Worm (Caenorhabditis elegans) whole organism, early embryonic: ENCODE data around the gene B0563.9.

Source experiments
- F13C5.2 ChIP-seq: sonication (generic microtip); optimal IDR thresholded peaks from 2 replicates; lab custom pipeline; 2017; ENCODE audit warnings: mild to moderate bottlenecking, missing genetic modification characterization, inconsistent platforms, missing compliant biosample characterization
- ama-1 ChIP-seq: fragments of 150-350 bp; optimal IDR thresholded peaks from 2 replicates; lab custom pipeline; 2014
- flt-1 ChIP-seq: fragments of 200-800 bp; sonication (Bioruptor generic); IDR thresholded peaks from 2 replicates; pipeline ENCODE4 v1.3.6; 2022; ENCODE audit warnings: missing genetic modification characterization, missing compliant biosample characterization
- hmg-4 ChIP-seq: fragments of 200-800 bp; sonication (Bioruptor generic); optimal IDR thresholded peaks from 2 replicates; lab custom pipeline; 2018; ENCODE audit warnings: mild to moderate bottlenecking, missing genetic modification characterization, missing compliant biosample characterization
- hnd-1 ChIP-seq: sonication (generic microtip); optimal IDR thresholded peaks from 2 replicates; lab custom pipeline; 2016; ENCODE audit warnings: missing genetic modification characterization, missing compliant biosample characterization
- sea-1 ChIP-seq: fragments of 200-800 bp; sonication (Bioruptor generic); conservative IDR thresholded peaks from 2 replicates; pipeline ENCODE4 v1.3.6; 2022; ENCODE audit warnings: missing genetic modification characterization, missing compliant biosample characterization

DNA sequence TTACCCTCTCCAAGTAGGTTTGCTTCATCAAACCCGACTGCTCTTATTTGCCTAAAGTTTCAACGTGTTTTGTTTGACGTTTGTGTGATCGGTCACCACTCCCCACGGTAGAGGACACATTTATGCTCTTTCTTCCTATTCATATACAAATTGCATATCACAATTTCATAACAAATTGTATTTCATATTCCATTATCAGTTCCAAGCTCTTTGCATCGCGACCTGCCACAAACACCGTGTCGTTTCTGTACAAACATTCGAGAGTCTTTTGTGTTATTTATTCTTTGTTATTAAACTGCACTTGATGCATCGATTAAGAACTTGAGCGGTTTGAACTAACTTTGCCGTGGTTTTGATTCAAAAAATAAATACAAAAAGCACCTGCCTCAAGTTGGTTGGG, 41.7 kb downstream of the B0563.9 start:
- TF ChIP-seq hmg-4 (GFP tag; lab: Kevin White, UChicago) (no peak), hnd-1 (tag; lab: Kevin White, UChicago) (no peak), ama-1 (lab: Kevin White, UChicago) (no peak), flt-1 (GFP tag; lab: Robert Waterston, UW) (no peak), sea-1 (no peak), F13C5.2 (tag; lab: Kevin White, UChicago) (no peak)
